Fruit fly (Drosophila melanogaster): ENCODE results near the gene CG9215.

CG9215 gene

DNA sequence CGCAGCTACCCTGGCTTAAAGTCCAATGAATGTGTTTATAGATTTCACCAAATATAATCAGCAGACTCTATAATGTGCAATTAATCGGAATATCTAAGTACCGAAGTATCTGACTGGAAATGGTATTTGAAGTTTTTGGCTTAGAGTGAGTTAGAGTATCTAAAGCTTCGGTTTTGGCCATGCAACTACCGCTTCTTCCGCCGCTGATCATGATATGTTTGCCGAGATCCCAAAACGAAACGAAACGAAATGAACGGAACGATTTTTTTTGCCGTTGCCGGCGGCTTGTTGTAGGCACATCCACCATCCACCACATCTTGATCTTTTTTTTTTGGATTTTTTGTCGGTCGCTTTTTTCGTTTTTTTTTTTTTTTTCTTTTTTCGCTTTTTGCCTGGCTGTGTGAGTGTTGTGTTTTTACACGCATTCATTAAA, 40.3 kb upstream of the CG9215 start (continued):
- TF ChIP-seq sisA (GFP tag; IDR thresholded peaks at IDR 0.05) (peak; percentile 90), inv (GFP tag; IDR thresholded peaks at IDR 0.05; ENCODE audit: partially characterized antibody) (no peak), CG14667 (GFP tag; IDR thresholded peaks at IDR 0.05) (peak; percentile 78), CG10462 (GFP tag; optimal IDR thresholded peaks at IDR 0.05) (peak; percentile 39), CG17328 (GFP tag; IDR thresholded peaks at IDR 0.05) (peak; percentile 83), tio (GFP tag; optimal IDR thresholded peaks at IDR 0.05) (peak; percentile 40), pb (GFP tag; optimal IDR thresholded peaks at IDR 0.05) (peak; percentile 64), CG4328 (GFP tag; optimal IDR thresholded peaks at IDR 0.05) (peak; percentile 25), CG3065 (GFP tag; optimal IDR thresholded peaks at IDR 0.05) (peak; percentile 8), Stat92E (GFP tag; optimal IDR thresholded peaks at IDR 0.05) (no peak), cato (GFP tag; optimal IDR thresholded peaks at IDR 0.05; ENCODE audit: borderline replicate concordance) (peak; percentile 67), caup (GFP tag; optimal IDR thresholded peaks at IDR 0.05; ENCODE audit: severe bottlenecking) (peak; percentile 64), CG17612 (GFP tag; IDR thresholded peaks at IDR 0.05) (peak; percentile 51; the same call in 1 of the 2 replicates), CG7963 (GFP tag; IDR thresholded peaks at IDR 0.05; ENCODE audit: partially characterized antibody) (no peak), CG2202 (tag; optimal IDR thresholded peaks at IDR 0.05) (no peak), Ravus (GFP tag; IDR thresholded peaks at IDR 0.05) (peak; percentile 66), ttk (GFP tag; IDR thresholded peaks at IDR 0.05) (peak; percentile 90), Drgx (GFP tag; IDR thresholded peaks at IDR 0.05) (peak; percentile 87), abd-A (tag; optimal IDR thresholded peaks at IDR 0.05) (no peak), bsh (GFP tag; optimal IDR thresholded peaks at IDR 0.05) (peak; percentile 3 to 71), gem (tag; optimal IDR thresholded peaks at IDR 0.05) (peak; percentile 85), vfl (GFP tag; optimal IDR thresholded peaks at IDR 0.05) (no peak), CG18011 (GFP tag; optimal IDR thresholded peaks at IDR 0.05) (peak; percentile 32), eyg (GFP tag; optimal IDR thresholded peaks at IDR 0.05) (peak; percentile 56), CG4404 (GFP tag; IDR thresholded peaks at IDR 0.05) (no peak), CG11695 (GFP tag; IDR thresholded peaks at IDR 0.05) (peak; percentile 86), seq (GFP tag; IDR thresholded peaks at IDR 0.05) (peak; percentile 83), CG10274 (GFP tag; optimal IDR thresholded peaks at IDR 0.05) (peak; percentile 49), CG14014 (GFP tag; IDR thresholded peaks at IDR 0.05) (peak; percentile 89), lola (GFP tag; optimal IDR thresholded peaks at IDR 0.05) (peak in 1 of 3 experiments; percentile 21), CG16779 (GFP tag; IDR thresholded peaks at IDR 0.05) (peak; percentile 78), crol (GFP tag; IDR thresholded peaks at IDR 0.05) (peak; percentile 43; the same call in 1 of the 2 replicates), fu2 (GFP tag; optimal IDR thresholded peaks at IDR 0.05) (peak; percentile 73), CG10543 (GFP tag; optimal IDR thresholded peaks at IDR 0.05) (no peak), p53 (GFP tag; optimal IDR thresholded peaks at IDR 0.05) (peak; percentile 53), Xbp1 (GFP tag; optimal IDR thresholded peaks at IDR 0.05) (peak; percentile 79), zf30C (GFP tag; optimal IDR thresholded peaks at IDR 0.05) (no peak), twi (tag; optimal IDR thresholded peaks at IDR 0.05) (no peak), HLH4C (GFP tag; IDR thresholded peaks at IDR 0.05; ENCODE audit: partially characterized antibody) (no peak), schlank (tag; optimal IDR thresholded peaks at IDR 0.05) (peak; percentile 49), pita (GFP tag; optimal IDR thresholded peaks at IDR 0.05) (no peak), CG9727 (GFP tag; optimal IDR thresholded peaks at IDR 0.05) (peak; percentile 51), HLHmδ (GFP tag; optimal IDR thresholded peaks at IDR 0.05) (no peak), dysf (GFP tag; IDR thresholded peaks at IDR 0.05) (peak; percentile 93), Dek (tag; optimal IDR thresholded peaks at IDR 0.05) (peak; percentile 77), CG17359 (tag; optimal IDR thresholded peaks at IDR 0.05) (peak; percentile 83), eve (GFP tag; optimal IDR thresholded peaks at IDR 0.05) (peak in 1 of 2 experiments; percentile 85), CG16815 (GFP tag; optimal IDR thresholded peaks at IDR 0.05) (peak; percentile 29), CG9215 (GFP tag; IDR thresholded peaks at IDR 0.05) (peak; percentile 74), Fer1 (GFP tag; optimal IDR thresholded peaks at IDR 0.05) (peak; percentile 71)

Data from whole organism, embryonic.